Fruit fly (Drosophila melanogaster) whole organism, prepupa: Measurements from ENCODE around the gene fabp.

Experiments used
- Blimp-1 ChIP-seq: fragments of 200-800 bp; sonication (Bioruptor generic); optimal IDR thresholded peaks from 3 replicates; lab custom pipeline; 2017; ENCODE audit warnings: missing biosample characterization, missing genetic modification characterization, mild to moderate bottlenecking, moderate library complexity, missing genetic modification reagents
- CG10631 ChIP-seq: fragments of 200-800 bp; sonication (Bioruptor generic); optimal IDR thresholded peaks from 2 replicates; lab custom pipeline; 2016; ENCODE audit warnings: missing biosample characterization, missing genetic modification characterization
- CG10669 ChIP-seq: fragments of 200-800 bp; sonication (Bioruptor generic); optimal IDR thresholded peaks from 3 replicates; lab custom pipeline; 2018; ENCODE audit warnings: missing biosample characterization, mild to moderate bottlenecking, missing genetic modification characterization, moderate library complexity
- CG11294 ChIP-seq: fragments of 200-800 bp; sonication (Bioruptor generic); IDR thresholded peaks from 2 replicates; pipeline ENCODE4 v1.3.6; 2022; ENCODE audit warnings: missing biosample characterization, missing genetic modification characterization
- CG11762 ChIP-seq: fragments of 200-800 bp; sonication (Bioruptor generic); optimal IDR thresholded peaks from 3 replicates; lab custom pipeline; 2016; ENCODE audit warnings: missing biosample characterization, missing genetic modification characterization; ENCODE audit not compliant: insufficient read depth
- CG11902 ChIP-seq: fragments of 200-800 bp; sonication (Bioruptor generic); optimal IDR thresholded peaks from 3 replicates; lab custom pipeline; 2016; ENCODE audit warnings: missing biosample characterization, missing genetic modification characterization
- CG15336 ChIP-seq: fragments of 200-800 bp; sonication (Bioruptor generic); IDR thresholded peaks from 2 replicates; pipeline ENCODE4 v1.3.6; 2022; ENCODE audit warnings: missing biosample characterization, missing genetic modification characterization
- CG1621 ChIP-seq: fragments of 200-800 bp; sonication (Bioruptor generic); optimal IDR thresholded peaks from 3 replicates; lab custom pipeline; 2018; ENCODE audit warnings: missing biosample characterization, mild to moderate bottlenecking, missing genetic modification characterization
- CG3032 ChIP-seq: fragments of 200-800 bp; optimal IDR thresholded peaks from 2 replicates; lab custom pipeline; 2019; ENCODE audit warnings: missing biosample characterization, mild to moderate bottlenecking, missing genetic modification characterization, moderate library complexity
- CG31627 ChIP-seq: fragments of 200-800 bp; sonication (Bioruptor generic); optimal IDR thresholded peaks from 3 replicates; lab custom pipeline; 2016; ENCODE audit warnings: missing biosample characterization, missing genetic modification characterization
- CG34406 ChIP-seq: fragments of 200-800 bp; sonication (Bioruptor generic); optimal IDR thresholded peaks from 3 replicates; lab custom pipeline; 2016; ENCODE audit warnings: missing biosample characterization, missing genetic modification characterization
- CG3919 ChIP-seq: fragments of 200-800 bp; sonication (Bioruptor generic); optimal IDR thresholded peaks from 3 replicates; lab custom pipeline; 2016; ENCODE audit warnings: missing biosample characterization, missing genetic modification characterization
- CG4318 ChIP-seq: fragments of 200-800 bp; sonication (Bioruptor generic); optimal IDR thresholded peaks from 3 replicates; lab custom pipeline; 2017; ENCODE audit warnings: missing biosample characterization, mild to moderate bottlenecking, missing genetic modification characterization
- CG6276 ChIP-seq: fragments of 200-800 bp; sonication (Bioruptor generic); optimal IDR thresholded peaks from 2 replicates; lab custom pipeline; 2017; ENCODE audit warnings: missing biosample characterization, mild to moderate bottlenecking, missing genetic modification characterization
- CG6792 ChIP-seq: fragments of 200-800 bp; sonication (Bioruptor generic); optimal IDR thresholded peaks from 3 replicates; lab custom pipeline; 2016; ENCODE audit warnings: missing biosample characterization, missing genetic modification characterization
- CG6854 ChIP-seq: fragments of 200-800 bp; sonication (Bioruptor generic); optimal IDR thresholded peaks from 2 replicates; lab custom pipeline; 2017; ENCODE audit warnings: missing biosample characterization, mild to moderate bottlenecking, missing genetic modification characterization
- CG7368 ChIP-seq: fragments of 200-800 bp; sonication (Bioruptor generic); optimal IDR thresholded peaks from 3 replicates; lab custom pipeline; 2016; ENCODE audit warnings: missing biosample characterization, missing genetic modification characterization
- CG8119 ChIP-seq: fragments of 200-800 bp; sonication (Bioruptor generic); IDR thresholded peaks from 3 replicates; pipeline ENCODE4 v1.3.6; 2022; ENCODE audit warnings: missing biosample characterization, missing genetic modification characterization
- CG8319 ChIP-seq: fragments of 200-800 bp; sonication (Bioruptor generic); optimal IDR thresholded peaks from 3 replicates; lab custom pipeline; 2016; ENCODE audit warnings: missing biosample characterization, missing genetic modification characterization
- CG8632 ChIP-seq: fragments of 200-800 bp; sonication (Bioruptor generic); optimal IDR thresholded peaks from 3 replicates; lab custom pipeline; 2016; ENCODE audit warnings: missing biosample characterization, missing genetic modification characterization
- CG9139 ChIP-seq: fragments of 200-800 bp; sonication (Bioruptor generic); optimal IDR thresholded peaks from 3 replicates; lab custom pipeline; 2017; ENCODE audit warnings: missing biosample characterization, mild to moderate bottlenecking, missing genetic modification characterization
- Eip75B ChIP-seq: fragments of 200-800 bp; sonication (Bioruptor generic); optimal IDR thresholded peaks from 3 replicates; lab custom pipeline; 2016; ENCODE audit warnings: missing biosample characterization, missing genetic modification characterization
- Eip78C ChIP-seq: fragments of 200-800 bp; sonication (Bioruptor generic); peaks from one replicate; lab custom pipeline; 2016; ENCODE audit warnings: missing biosample characterization, missing genetic modification characterization
- Eip93F ChIP-seq: fragments of 200-800 bp; sonication (Bioruptor generic); optimal IDR thresholded peaks from 2 replicates; lab custom pipeline; 2016; ENCODE audit warnings: missing biosample characterization, mild to moderate bottlenecking, missing genetic modification characterization
- Ets21C ChIP-seq: fragments of 200-800 bp; sonication (Bioruptor generic); optimal IDR thresholded peaks from 3 replicates; lab custom pipeline; 2016; ENCODE audit warnings: missing biosample characterization, missing genetic modification characterization
- Ets96B ChIP-seq: fragments of 200-800 bp; optimal IDR thresholded peaks from 2 replicates; lab custom pipeline; 2019; ENCODE audit warnings: missing biosample characterization, mild to moderate bottlenecking, missing genetic modification characterization, moderate library complexity
- Gug ChIP-seq: fragments of 200-800 bp; sonication (Bioruptor generic); IDR thresholded peaks from 2 replicates; pipeline ENCODE4 v1.3.6; 2022; ENCODE audit warnings: missing biosample characterization, missing genetic modification characterization
- Hr38 ChIP-seq: sonication (Bioruptor generic); optimal IDR thresholded peaks from 2 replicates; lab custom pipeline; 2016; ENCODE audit warnings: missing biosample characterization, missing genetic modification characterization
- Hr4 ChIP-seq: fragments of 200-800 bp; sonication (Bioruptor generic); optimal IDR thresholded peaks from 3 replicates; lab custom pipeline; 2016; ENCODE audit warnings: missing biosample characterization, missing genetic modification characterization
- Lpt ChIP-seq: fragments of 200-800 bp; sonication (Bioruptor generic); optimal IDR thresholded peaks from 3 replicates; lab custom pipeline; 2016; ENCODE audit warnings: missing biosample characterization, missing genetic modification characterization
- Met ChIP-seq: fragments of 200-800 bp; sonication (Bioruptor generic); optimal IDR thresholded peaks from 3 replicates; lab custom pipeline; 2016; ENCODE audit warnings: missing biosample characterization, missing genetic modification characterization
- Sox14 ChIP-seq: fragments of 200-800 bp; sonication (Bioruptor generic); optimal IDR thresholded peaks from 3 replicates; lab custom pipeline; 2016; ENCODE audit warnings: missing biosample characterization, missing genetic modification characterization
- cyc ChIP-seq: fragments of 200-800 bp; sonication (Bioruptor generic); optimal IDR thresholded peaks from 3 replicates; lab custom pipeline; 2016; ENCODE audit warnings: missing biosample characterization, missing genetic modification characterization
- dsx ChIP-seq: fragments of 200-800 bp; optimal IDR thresholded peaks from 3 replicates; lab custom pipeline; 2019; ENCODE audit warnings: missing biosample characterization, mild to moderate bottlenecking, missing genetic modification characterization, moderate library complexity; ENCODE audit not compliant: poor library complexity, severe bottlenecking
- eg ChIP-seq: fragments of 200-800 bp; sonication (Bioruptor generic); IDR thresholded peaks from 3 replicates; pipeline ENCODE4 v1.3.6; 2022; ENCODE audit warnings: missing biosample characterization, missing genetic modification characterization
- esn ChIP-seq: fragments of 200-800 bp; sonication (Bioruptor generic); optimal IDR thresholded peaks from 2 replicates; lab custom pipeline; 2016; ENCODE audit warnings: missing biosample characterization, mild to moderate bottlenecking, missing genetic modification characterization, moderate library complexity
- fd59A ChIP-seq: fragments of 200-800 bp; sonication (Bioruptor generic); optimal IDR thresholded peaks from 2 replicates; lab custom pipeline; 2017; ENCODE audit warnings: missing biosample characterization, mild to moderate bottlenecking, missing genetic modification characterization, missing genetic modification reagents
- fd85E ChIP-seq: fragments of 200-800 bp; sonication (Bioruptor generic); optimal IDR thresholded peaks from 3 replicates; lab custom pipeline; 2016; ENCODE audit warnings: missing biosample characterization, missing genetic modification characterization
- fkh ChIP-seq: fragments of 200-800 bp; sonication (Bioruptor generic); optimal IDR thresholded peaks from 3 replicates; lab custom pipeline; 2017; ENCODE audit warnings: missing biosample characterization, mild to moderate bottlenecking, missing genetic modification characterization, moderate library complexity
- lz ChIP-seq: fragments of 200-800 bp; sonication (Bioruptor generic); optimal IDR thresholded peaks from 3 replicates; lab custom pipeline; 2016; ENCODE audit warnings: missing biosample characterization, missing genetic modification characterization
- pdm3 ChIP-seq: fragments of 200-800 bp; sonication (Bioruptor generic); optimal IDR thresholded peaks from 3 replicates; lab custom pipeline; 2016; ENCODE audit warnings: missing biosample characterization, missing genetic modification characterization
- salr ChIP-seq, 2 experiments: fragments of 200-800 bp; sonication (Bioruptor generic); optimal IDR thresholded peaks; 3 replicates each; lab custom pipeline; 2016 to 2018; ENCODE audit warnings: missing biosample characterization in 2 of 2, missing genetic modification characterization in 2 of 2, mild to moderate bottlenecking in 1 of 2
- spab ChIP-seq: fragments of 200-800 bp; sonication (Bioruptor generic); optimal IDR thresholded peaks from 2 replicates; lab custom pipeline; 2017; ENCODE audit warnings: missing biosample characterization, mild to moderate bottlenecking, missing genetic modification characterization, missing genetic modification reagents
- svp ChIP-seq: fragments of 200-800 bp; sonication (Bioruptor generic); peaks from one replicate; lab custom pipeline; 2016; ENCODE audit warnings: missing biosample characterization, missing genetic modification characterization
- topi ChIP-seq: fragments of 200-800 bp; sonication (Bioruptor generic); optimal IDR thresholded peaks from 3 replicates; lab custom pipeline; 2016; ENCODE audit warnings: missing biosample characterization, missing genetic modification characterization

The fabp gene

DNA sequence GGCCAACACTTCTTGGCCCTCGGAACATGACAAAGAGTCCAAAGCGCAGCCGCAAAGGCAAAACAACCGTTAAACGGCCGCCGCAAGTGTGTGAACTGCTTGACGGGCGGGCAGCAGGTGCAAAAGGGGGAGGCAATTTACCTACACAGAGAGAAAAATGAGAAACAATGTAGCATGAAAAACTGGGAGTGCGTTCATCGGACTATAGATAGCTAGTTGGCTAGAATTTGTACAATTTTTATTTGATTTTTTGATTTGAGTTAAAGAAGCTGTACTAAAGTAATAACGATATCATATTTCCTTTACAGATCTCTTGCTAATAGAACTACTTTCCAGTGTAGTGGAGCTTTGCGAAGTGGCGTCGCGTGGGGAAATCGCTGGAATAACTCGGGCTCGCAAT is 28.7 kb upstream of the fabp start (continued):
- TF ChIP-seq CG3919 (peak; percentile 32), topi (GFP tag; lab: Kevin White, UChicago) (no peak), Ets21C (GFP tag; lab: Kevin White, UChicago) (no peak), eg (GFP tag; lab: Robert Waterston, UW) (peak; percentile 74), CG8319 (no peak), CG1621 (tag; lab: Kevin White, UChicago) (no peak), CG10669 (GFP tag; lab: Kevin White, UChicago) (no peak)

- TF ChIP-seq Eip75B (GFP tag; lab: Kevin White, UChicago): no peak
- no peak for TF ChIP-seq fd59A (GFP tag; lab: Kevin White, UChicago)
- no peak for TF ChIP-seq CG9139 (GFP tag; lab: Kevin White, UChicago)
- TF ChIP-seq CG6854 (GFP tag; lab: Kevin White, UChicago): no peak
- no peak for TF ChIP-seq CG11294 (GFP tag; lab: Robert Waterston, UW)
- TF ChIP-seq CG11762: no peak
- no peak for TF ChIP-seq CG6276
- TF ChIP-seq CG7368 (GFP tag; lab: Kevin White, UChicago): no peak
- no peak for TF ChIP-seq Lpt (GFP tag; lab: Kevin White, UChicago)
- TF ChIP-seq, all 60 proteins: peak for 0
These were observed 23.0 kb upstream of the fabp start, which contains the start of gene CG6791 for dm6 chr3R:11589764-11590358. CG6791 (minus strand) TSS chr3R:11590146.

- TF ChIP-seq esn (GFP tag; lab: Kevin White, UChicago) (no peak), fd59A (GFP tag; lab: Kevin White, UChicago) (peak; percentile 76), Met (GFP tag; lab: Kevin White, UChicago) (no peak), CG3919 (peak; percentile 90), CG11902 (GFP tag; lab: Kevin White, UChicago) (peak; percentile 1), Hr4 (GFP tag; lab: Kevin White, UChicago) (no peak), CG1621 (tag; lab: Kevin White, UChicago) (peak; percentile 86), dsx (GFP tag; lab: Kevin White, UChicago) (peak; percentile 79), Blimp-1 (GFP tag; lab: Kevin White, UChicago) (no peak), Sox14 (peak; percentile 83), Lpt (GFP tag; lab: Kevin White, UChicago) (peak; percentile 89), CG7368 (GFP tag; lab: Kevin White, UChicago) (peak; percentile 81), salr (GFP tag; optimal IDR thresholded peaks at IDR 0.05; lab: Kevin White, UChicago) (peak; percentile 77 to 86), CG4318 (GFP tag; lab: Kevin White, UChicago) (no peak), CG9139 (GFP tag; lab: Kevin White, UChicago) (peak; percentile 50), fkh (GFP tag; lab: Kevin White, UChicago) (no peak), CG10631 (GFP tag; lab: Kevin White, UChicago) (peak; percentile 87), CG6276 (no peak), Eip75B (GFP tag; lab: Kevin White, UChicago) (peak; percentile 88), Hr38 (peak; percentile 68), CG15336 (peak; percentile 96), CG8119 (GFP tag; lab: Robert Waterston, UW) (peak; percentile 92), CG3032 (tag; lab: Kevin White, UChicago) (peak; percentile 86), lz (GFP tag; lab: Kevin White, UChicago) (no peak), Eip93F (GFP tag; lab: Kevin White, UChicago) (no peak), CG31627 (peak; percentile 19), Ets21C (GFP tag; lab: Kevin White, UChicago) (no peak), fd85E (no peak), CG8319 (peak; percentile 64), svp (GFP tag; lab: Kevin White, UChicago) (no peak), eg (GFP tag; lab: Robert Waterston, UW) (peak; percentile 96), Ets96B (peak; percentile 85), CG34406 (GFP tag; lab: Kevin White, UChicago) (no peak), pdm3 (GFP tag; lab: Kevin White, UChicago) (no peak), spab (peak; percentile 79), CG11762 (peak; percentile 72), CG6854 (GFP tag; lab: Kevin White, UChicago) (no peak), CG8632 (no peak), Gug (peak; percentile 88), cyc (peak; percentile 36), CG6792 (GFP tag; lab: Kevin White, UChicago) (peak; percentile 71), Eip78C (GFP tag; lab: Kevin White, UChicago) (no peak), CG11294 (GFP tag; lab: Robert Waterston, UW) (peak; percentile 88)
These were observed 15.4 kb upstream of the fabp start for dm6 chr3R:11582253-11582589.
